Worm (Caenorhabditis elegans) whole organism, late embryonic: Measurements from ENCODE around the gene Y113G7A.22.

Experiments
- ama-1 ChIP-seq: fragments of 150-350 bp; optimal IDR thresholded peaks from 2 replicates; lab custom pipeline; 2014
- madf-2 ChIP-seq: sonication (generic microtip); optimal IDR thresholded peaks from 2 replicates; lab custom pipeline; 2017; ENCODE audit warnings: missing genetic modification characterization, missing compliant biosample characterization
- ref-2 ChIP-seq: sonication (generic microtip); optimal IDR thresholded peaks from 2 replicates; lab custom pipeline; 2016; ENCODE audit warnings: missing genetic modification characterization, missing compliant biosample characterization

ce11 chrV:20171941-20172340 is 36.8 kb upstream of the Y113G7A.22 start, which contains the start of gene srw-39:
- TF ChIP-seq ama-1 (lab: Kevin White, UChicago) (no peak), madf-2 (tag; lab: Kevin White, UChicago) (no peak), ref-2 (tag; lab: Kevin White, UChicago) (no peak)
